Fruit fly (Drosophila melanogaster): Measurements from ENCODE around the gene SmD1.

DNA sequence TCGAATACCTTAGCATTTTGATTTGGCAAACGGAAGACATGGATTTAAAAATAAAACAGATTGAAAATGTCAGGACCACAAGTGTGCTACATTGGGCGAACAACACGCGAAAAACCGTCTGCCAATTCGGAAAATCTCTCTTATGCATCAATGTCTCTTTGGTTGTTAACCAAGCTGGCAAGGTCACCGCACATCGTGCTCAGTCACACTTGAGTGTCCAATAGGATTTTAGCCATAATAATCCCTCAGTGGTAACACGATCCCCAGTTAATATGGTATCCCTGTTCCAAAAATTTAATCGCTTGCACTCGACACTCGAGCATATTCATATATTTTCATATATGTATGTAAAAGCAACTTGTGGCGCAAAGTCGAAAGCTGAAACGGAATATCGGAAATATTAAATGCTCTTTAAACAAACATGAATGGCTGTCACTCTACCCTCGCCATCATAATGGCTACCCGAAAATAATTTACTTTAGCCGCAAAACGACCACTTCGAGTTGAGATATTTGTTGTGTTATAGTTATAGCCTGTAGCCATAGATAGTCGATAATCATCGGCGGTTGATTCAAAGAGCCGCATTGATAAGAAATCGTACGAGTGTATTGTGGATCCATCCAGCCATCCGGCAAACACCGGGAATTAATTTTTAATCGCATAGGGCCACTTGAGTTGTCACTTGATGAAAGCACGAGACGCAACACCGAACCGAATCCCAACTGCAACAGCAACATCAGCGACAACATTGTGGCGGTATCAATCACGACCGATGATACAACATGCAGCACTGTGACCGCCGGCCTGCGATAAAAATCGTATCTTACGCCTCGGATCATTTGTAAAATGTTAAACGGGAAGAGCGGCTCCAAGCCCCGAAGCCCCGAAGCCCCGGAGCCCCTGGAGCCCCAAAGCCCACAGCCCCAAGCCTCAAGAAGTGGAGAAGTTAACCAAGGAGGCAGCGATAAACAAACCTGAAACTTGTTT is 39.6 kb downstream of the SmD1 start:
- TF ChIP-seq topi (GFP tag; optimal IDR thresholded peaks at IDR 0.05) (no peak), Sox102F (GFP tag; optimal IDR thresholded peaks at IDR 0.05) (no peak), Met (GFP tag; optimal IDR thresholded peaks at IDR 0.05) (no peak), salr (GFP tag; optimal IDR thresholded peaks at IDR 0.05) (no peak), Eip75B (GFP tag; optimal IDR thresholded peaks at IDR 0.05) (no peak)

All from whole organism, prepupa.